Worm (Caenorhabditis elegans): ENCODE measurements around the gene B0198.2.

DNA sequence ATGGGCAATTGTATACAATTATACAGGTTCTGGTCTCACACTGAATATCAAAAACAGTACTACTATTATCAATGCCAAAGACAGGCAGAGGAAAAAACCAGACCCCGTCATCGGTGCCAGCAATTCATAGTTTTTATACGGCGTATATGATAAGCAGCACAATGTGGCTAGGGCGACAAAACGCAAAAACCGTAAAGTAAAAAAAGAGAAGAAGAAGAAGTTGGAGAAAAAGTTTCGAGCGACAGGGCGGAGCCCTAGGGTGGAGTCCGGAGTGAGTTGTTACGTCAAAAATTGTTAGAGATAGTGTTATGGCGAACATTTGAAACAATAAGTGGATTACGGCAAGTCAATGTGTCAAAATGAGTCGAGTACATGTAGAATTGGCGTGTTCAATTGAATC, 23.9 kb upstream of the B0198.2 start:
- TF ChIP-seq T20F7.1 (GFP tag; optimal IDR thresholded peaks at IDR 0.05), result no peak
- TF ChIP-seq aly-2 (tag; optimal IDR thresholded peaks at IDR 0.05), result no peak
- TF ChIP-seq pqm-1 (tag; optimal IDR thresholded peaks at IDR 0.05), result peak; percentile 67
- no peak for TF ChIP-seq jun-1 (tag; optimal IDR thresholded peaks at IDR 0.05)
- TF ChIP-seq snpc-4 (tag; optimal IDR thresholded peaks at IDR 0.05), result no peak
